Worm (Caenorhabditis elegans): ENCODE results near the gene R02F11.12.

DNA sequence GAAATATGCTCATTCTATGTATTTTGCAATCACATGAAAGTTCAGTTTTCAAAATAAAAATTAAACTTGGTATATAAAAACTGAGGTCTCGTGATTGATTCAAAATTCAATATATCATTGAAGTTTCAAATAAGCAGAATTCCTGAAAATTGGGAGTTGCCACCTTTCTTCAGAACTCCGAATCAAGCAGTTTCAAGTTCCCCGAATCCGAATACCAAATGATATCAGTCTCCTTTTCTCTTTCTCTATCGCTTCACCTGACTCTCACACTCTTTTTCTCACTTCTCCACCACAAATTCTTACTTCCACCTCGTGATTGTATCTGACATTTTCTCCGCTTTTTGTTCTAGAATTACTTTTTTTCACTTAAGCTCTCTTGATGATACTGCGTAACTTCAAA is 3.8 kb downstream of the R02F11.12 start, which contains the start of gene R02F11.2:
- no peak for TF ChIP-seq mep-1 (tag; optimal IDR thresholded peaks at IDR 0.05)
- no peak for TF ChIP-seq nhr-28 (tag; optimal IDR thresholded peaks at IDR 0.05)
- TF ChIP-seq nhr-76 (tag; optimal IDR thresholded peaks at IDR 0.05), result no peak
- no peak for TF ChIP-seq pha-4 (tag; optimal IDR thresholded peaks at IDR 0.05)
- TF ChIP-seq nhr-237 (tag; optimal IDR thresholded peaks at IDR 0.05), result no peak
- no peak for TF ChIP-seq ces-1 (GFP tag; optimal IDR thresholded peaks at IDR 0.05)
- TF ChIP-seq unc-62 (GFP tag; optimal IDR thresholded peaks at IDR 0.05), result no peak
